Fruit fly (Drosophila melanogaster) whole organism, embryonic: Measurements from ENCODE around the gene Sec10.
A peak's percentile ranks its signal among the peaks of the same experiment; 100 is the strongest.

Experiments used
- Atf3 ChIP-seq: fragments of 200-800 bp; sonication (Bioruptor generic); optimal IDR thresholded peaks from 3 replicates; lab custom pipeline; 2016; ENCODE audit warnings: missing biosample characterization, missing genetic modification characterization
- BEAF-32 ChIP-seq: fragments of 200-800 bp; sonication (Bioruptor generic); optimal IDR thresholded peaks from 3 replicates; lab custom pipeline; 2017; ENCODE audit warnings: missing biosample characterization, missing genetic modification characterization, mild to moderate bottlenecking, moderate library complexity, missing genetic modification reagents
- CG10209 ChIP-seq: fragments of 200-800 bp; sonication (Bioruptor generic); optimal IDR thresholded peaks from 3 replicates; lab custom pipeline; 2017; ENCODE audit warnings: missing biosample characterization, mild to moderate bottlenecking, missing genetic modification characterization, missing genetic modification reagents
- CG10462 ChIP-seq: fragments of 200-800 bp; sonication (Bioruptor generic); optimal IDR thresholded peaks from 2 replicates; lab custom pipeline; 2016; ENCODE audit warnings: missing biosample characterization, missing genetic modification characterization
- CG10979 ChIP-seq: fragments of 200-800 bp; sonication (Bioruptor generic); optimal IDR thresholded peaks from 2 replicates; lab custom pipeline; 2018; ENCODE audit warnings: missing biosample characterization, mild to moderate bottlenecking, missing genetic modification characterization, moderate library complexity
- CG12236 ChIP-seq: fragments of 200-800 bp; sonication (Bioruptor generic); optimal IDR thresholded peaks from 2 replicates; lab custom pipeline; 2016; ENCODE audit warnings: missing biosample characterization, missing genetic modification characterization
- CG12299 ChIP-seq: fragments of 200-800 bp; sonication (Bioruptor generic); optimal IDR thresholded peaks from 2 replicates; lab custom pipeline; 2018; ENCODE audit warnings: missing biosample characterization, mild to moderate bottlenecking, missing genetic modification characterization
- CG2712 ChIP-seq: fragments of 200-800 bp; optimal IDR thresholded peaks from 3 replicates; lab custom pipeline; 2019; ENCODE audit warnings: missing biosample characterization, mild to moderate bottlenecking, missing genetic modification characterization, moderate library complexity
- CG30020 ChIP-seq: fragments of 200-800 bp; optimal IDR thresholded peaks from 2 replicates; lab custom pipeline; 2019; ENCODE audit warnings: missing biosample characterization, mild to moderate bottlenecking, missing genetic modification characterization, moderate library complexity
- CG34376 ChIP-seq: fragments of 200-800 bp; sonication (Bioruptor generic); optimal IDR thresholded peaks from 2 replicates; lab custom pipeline; 2018; ENCODE audit warnings: missing biosample characterization, mild to moderate bottlenecking, missing genetic modification characterization
- CG42726 ChIP-seq: fragments of 200-800 bp; sonication (Bioruptor generic); IDR thresholded peaks from 2 replicates; pipeline ENCODE4 v1.3.6; 2022; ENCODE audit warnings: missing biosample characterization, missing genetic modification characterization; ENCODE audit not compliant: partially characterized antibody
- CG43689 ChIP-seq: fragments of 200-800 bp; sonication (Bioruptor generic); IDR thresholded peaks from 2 replicates; pipeline ENCODE4 v1.3.6; 2022; ENCODE audit warnings: missing biosample characterization, missing genetic modification characterization
- CG4424 ChIP-seq: fragments of 200-800 bp; sonication (Bioruptor generic); optimal IDR thresholded peaks from 3 replicates; lab custom pipeline; 2016; ENCODE audit warnings: missing biosample characterization, missing genetic modification characterization
- CG7745 ChIP-seq: fragments of 200-800 bp; sonication (Bioruptor generic); optimal IDR thresholded peaks from 2 replicates; lab custom pipeline; 2018; ENCODE audit warnings: missing biosample characterization, mild to moderate bottlenecking, missing genetic modification characterization, moderate library complexity
- CG8765 ChIP-seq: fragments of 200-800 bp; sonication (Bioruptor generic); IDR thresholded peaks from 2 replicates; pipeline ENCODE4 v1.3.6; 2022; ENCODE audit warnings: missing biosample characterization, missing genetic modification characterization
- CG9215 ChIP-seq: fragments of 200-800 bp; sonication (Bioruptor generic); IDR thresholded peaks from 2 replicates; pipeline ENCODE4 v1.3.6; 2022; ENCODE audit warnings: missing biosample characterization, missing genetic modification characterization
- CHES-1-like ChIP-seq: fragments of 200-800 bp; sonication (Bioruptor generic); optimal IDR thresholded peaks from 2 replicates; lab custom pipeline; 2016; ENCODE audit warnings: missing biosample characterization, missing genetic modification characterization
- CTCF ChIP-seq: fragments of 200-800 bp; sonication (Bioruptor generic); optimal IDR thresholded peaks from 2 replicates; lab custom pipeline; 2017; ENCODE audit warnings: missing biosample characterization, mild to moderate bottlenecking, missing genetic modification characterization, moderate library complexity
- Chrac-16 ChIP-seq: fragments of 200-800 bp; sonication (Bioruptor generic); optimal IDR thresholded peaks from 3 replicates; lab custom pipeline; 2016; ENCODE audit warnings: missing biosample characterization, missing genetic modification characterization
- CkIIα-i1 ChIP-seq: fragments of 200-800 bp; sonication (Bioruptor generic); IDR thresholded peaks from 2 replicates; pipeline ENCODE4 v1.3.6; 2022; ENCODE audit warnings: missing biosample characterization, missing genetic modification characterization
- Fer2 ChIP-seq: fragments of 200-800 bp; sonication (Bioruptor generic); optimal IDR thresholded peaks from 2 replicates; lab custom pipeline; 2018; ENCODE audit warnings: missing biosample characterization, mild to moderate bottlenecking, missing genetic modification characterization, moderate library complexity
- HLH4C ChIP-seq: fragments of 200-800 bp; sonication (Bioruptor generic); IDR thresholded peaks from 3 replicates; pipeline ENCODE4 v1.3.6; 2022; ENCODE audit warnings: missing biosample characterization, missing genetic modification characterization; ENCODE audit not compliant: partially characterized antibody
- HLH54F ChIP-seq: fragments of 200-800 bp; sonication (Bioruptor generic); optimal IDR thresholded peaks from 3 replicates; lab custom pipeline; 2016; ENCODE audit warnings: missing biosample characterization, missing genetic modification characterization
- Hey ChIP-seq: fragments of 200-800 bp; sonication (Bioruptor generic); optimal IDR thresholded peaks from 3 replicates; lab custom pipeline; 2018; ENCODE audit warnings: missing biosample characterization, mild to moderate bottlenecking, missing genetic modification characterization
- Kr ChIP-seq: fragments of 200-800 bp; sonication (Bioruptor generic); optimal IDR thresholded peaks from 2 replicates; lab custom pipeline; 2017; ENCODE audit warnings: missing biosample characterization, mild to moderate bottlenecking, missing genetic modification characterization
- Myb ChIP-seq: fragments of 200-800 bp; sonication (Bioruptor generic); optimal IDR thresholded peaks from 2 replicates; lab custom pipeline; 2016; ENCODE audit warnings: missing biosample characterization, missing genetic modification characterization
- Oli ChIP-seq: fragments of 200-800 bp; sonication (Bioruptor generic); optimal IDR thresholded peaks from 2 replicates; lab custom pipeline; 2018; ENCODE audit warnings: missing biosample characterization, mild to moderate bottlenecking, missing genetic modification characterization, moderate library complexity
- Opbp ChIP-seq: fragments of 200-800 bp; sonication (Bioruptor generic); IDR thresholded peaks from 3 replicates; pipeline ENCODE4 v1.3.6; 2022; ENCODE audit warnings: missing biosample characterization, missing genetic modification characterization; ENCODE audit not compliant: partially characterized antibody
- Optix ChIP-seq: fragments of 200-800 bp; sonication (Bioruptor generic); IDR thresholded peaks from 3 replicates; pipeline ENCODE4 v1.3.6; 2022; ENCODE audit warnings: missing biosample characterization, missing genetic modification characterization
- Ravus ChIP-seq: fragments of 200-800 bp; sonication (Bioruptor generic); IDR thresholded peaks from 2 replicates; pipeline ENCODE4 v1.3.6; 2022; ENCODE audit warnings: missing biosample characterization, missing genetic modification characterization
- Six4 ChIP-seq: fragments of 200-800 bp; sonication (Bioruptor generic); optimal IDR thresholded peaks from 2 replicates; lab custom pipeline; 2016; ENCODE audit warnings: missing biosample characterization, missing genetic modification characterization
- Stat92E ChIP-seq, 3 experiments: fragments of >200 bp in 2 of 3; fragments of 200-800 bp in 1 of 3; sonication (Bioruptor generic) in 1 of 3; optimal IDR thresholded peaks; 2 replicates each; lab custom pipeline; 2017 to 2019; ENCODE audit warnings: missing biosample characterization in 3 of 3, missing genetic modification characterization in 3 of 3, mild to moderate bottlenecking in 1 of 3, moderate library complexity in 1 of 3
- Taf1 ChIP-seq: fragments of 200-800 bp; sonication (Bioruptor generic); IDR thresholded peaks from 2 replicates; pipeline ENCODE4 v1.3.6; 2022; ENCODE audit warnings: missing biosample characterization, missing genetic modification characterization
- btn ChIP-seq: fragments of 200-800 bp; sonication (Bioruptor generic); optimal IDR thresholded peaks from 2 replicates; lab custom pipeline; 2016; ENCODE audit warnings: missing biosample characterization, missing genetic modification characterization
- chinmo ChIP-seq: fragments of 200-800 bp; sonication (Bioruptor generic); IDR thresholded peaks from 4 replicates; pipeline ENCODE4 v1.3.6; 2022; ENCODE audit warnings: missing biosample characterization, missing genetic modification characterization; ENCODE audit not compliant: partially characterized antibody
- chm ChIP-seq: fragments of 200-800 bp; sonication (Bioruptor generic); IDR thresholded peaks from 2 replicates; pipeline ENCODE4 v1.3.6; 2022; ENCODE audit warnings: missing biosample characterization, missing genetic modification characterization
- chn ChIP-seq: fragments of 200-800 bp; sonication (Bioruptor generic); optimal IDR thresholded peaks from 2 replicates; lab custom pipeline; 2016; ENCODE audit warnings: missing biosample characterization, missing genetic modification characterization
- crc ChIP-seq: fragments of 200-800 bp; sonication (Bioruptor generic); optimal IDR thresholded peaks from 2 replicates; lab custom pipeline; 2016; ENCODE audit warnings: missing biosample characterization, missing genetic modification characterization
- croc ChIP-seq: fragments of 200-800 bp; sonication (Bioruptor generic); conservative IDR thresholded peaks from 3 replicates; pipeline ENCODE4 v1.3.6; 2022; ENCODE audit warnings: missing biosample characterization, missing genetic modification characterization
- danr ChIP-seq: fragments of 200-800 bp; sonication (Bioruptor generic); IDR thresholded peaks from 2 replicates; pipeline ENCODE4 v1.3.6; 2022; ENCODE audit warnings: missing biosample characterization, missing genetic modification characterization
- dmrt99B ChIP-seq: fragments of 200-800 bp; sonication (Bioruptor generic); optimal IDR thresholded peaks from 2 replicates; lab custom pipeline; 2018; ENCODE audit warnings: missing biosample characterization, mild to moderate bottlenecking, missing genetic modification characterization, moderate library complexity
- eve ChIP-seq, 2 experiments: fragments of >200 bp; optimal IDR thresholded peaks; 2 replicates each; lab custom pipeline; 2017; ENCODE audit warnings: missing biosample characterization in 2 of 2, missing genetic modification characterization in 2 of 2
- her ChIP-seq: fragments of 200-800 bp; sonication (Bioruptor generic); optimal IDR thresholded peaks from 2 replicates; lab custom pipeline; 2016; ENCODE audit warnings: missing biosample characterization, missing genetic modification characterization
- klu ChIP-seq: fragments of 200-800 bp; sonication (Bioruptor generic); IDR thresholded peaks from 2 replicates; pipeline ENCODE4 v1.3.6; 2022; ENCODE audit warnings: missing biosample characterization, missing genetic modification characterization
- maf-S ChIP-seq: fragments of 200-800 bp; sonication (Bioruptor generic); optimal IDR thresholded peaks from 2 replicates; lab custom pipeline; 2016; ENCODE audit warnings: missing biosample characterization, missing genetic modification characterization
- onecut ChIP-seq: fragments of 200-800 bp; sonication (Bioruptor generic); IDR thresholded peaks from 2 replicates; pipeline ENCODE4 v1.3.6; 2022; ENCODE audit warnings: missing biosample characterization, missing genetic modification characterization
- pnt ChIP-seq: fragments of 200-800 bp; sonication (Bioruptor generic); optimal IDR thresholded peaks from 3 replicates; lab custom pipeline; 2016; ENCODE audit warnings: missing biosample characterization, missing genetic modification characterization
- scrt ChIP-seq: fragments of 200-800 bp; sonication (Bioruptor generic); optimal IDR thresholded peaks from 2 replicates; lab custom pipeline; 2018; ENCODE audit warnings: missing biosample characterization, mild to moderate bottlenecking, missing genetic modification characterization, moderate library complexity
- wdn ChIP-seq: fragments of 200-800 bp; sonication (Bioruptor generic); IDR thresholded peaks from 2 replicates; pipeline ENCODE4 v1.3.6; 2022; ENCODE audit warnings: missing biosample characterization, missing genetic modification characterization
- yki ChIP-seq: fragments of >200 bp; optimal IDR thresholded peaks from 3 replicates; lab custom pipeline; 2018

Sec10 gene

dm6 chr3R:24151924-24152809 lies 17.5 kb downstream of the Sec10 start, which contains the start of the genes p38a and CG6178 (continued):
- TF ChIP-seq Chrac-16 (GFP tag; lab: Kevin White, UChicago) = peak; percentile 89
- peak; percentile 97 for TF ChIP-seq CG10979 (tag; lab: Kevin White, UChicago)
- peak; percentile 99 for TF ChIP-seq Oli (tag; lab: Kevin White, UChicago)
- TF ChIP-seq btn (GFP tag; lab: Kevin White, UChicago) = no peak
- peak; percentile 96 for TF ChIP-seq CG9215 (GFP tag; lab: Robert Waterston, UW)
- TF ChIP-seq CG4424 (GFP tag; lab: Kevin White, UChicago) = peak; percentile 94
- peak; percentile 88 for TF ChIP-seq Taf1
- peak; percentile 99 for TF ChIP-seq CG2712 (tag; lab: Kevin White, UChicago)
- peak; percentile 89; the same call in 3 of the 4 replicates for TF ChIP-seq chinmo (GFP tag; lab: Robert Waterston, UW)
- peak; percentile 96 for TF ChIP-seq croc (GFP tag; lab: Robert Waterston, UW)
- peak; percentile 97 for TF ChIP-seq Fer2 (tag; lab: Kevin White, UChicago)
- no peak for TF ChIP-seq crc (GFP tag; lab: Kevin White, UChicago)
- peak; percentile 26 for TF ChIP-seq Atf3 (GFP tag; lab: Kevin White, UChicago)
- no peak for TF ChIP-seq HLH4C (GFP tag; lab: Robert Waterston, UW)
- peak; percentile 99 for TF ChIP-seq dmrt99B (tag; lab: Kevin White, UChicago)
- peak; percentile 92 for TF ChIP-seq Ravus
- no peak for TF ChIP-seq CG42726
- peak; percentile 68 for TF ChIP-seq CG34376 (GFP tag; lab: Kevin White, UChicago)
- TF ChIP-seq CkIIα-i1 (GFP tag; lab: Robert Waterston, UW) = peak; percentile 87; the same call in 1 of the 2 replicates
- TF ChIP-seq eve (GFP tag; optimal IDR thresholded peaks at IDR 0.05; lab: Kevin White, UChicago) = no peak
- TF ChIP-seq CG12299 (tag; lab: Kevin White, UChicago) = peak; percentile 94
- TF ChIP-seq Six4 (GFP tag; lab: Kevin White, UChicago) = peak; percentile 84
- peak; percentile 53 for TF ChIP-seq Hey (tag; lab: Kevin White, UChicago)
- no peak for TF ChIP-seq CG12236 (GFP tag; lab: Kevin White, UChicago)
- peak; percentile 48 for TF ChIP-seq CTCF (GFP tag; lab: Kevin White, UChicago)
- no peak for TF ChIP-seq her (GFP tag; lab: Kevin White, UChicago)
- TF ChIP-seq CG8765 (GFP tag; lab: Robert Waterston, UW) = peak; percentile 78
- peak; percentile 90 for TF ChIP-seq Optix (GFP tag; lab: Robert Waterston, UW)
- TF ChIP-seq BEAF-32 (GFP tag; lab: Kevin White, UChicago) = peak; percentile 15
- peak; percentile 92 for TF ChIP-seq CG43689 (GFP tag; lab: Robert Waterston, UW)
- peak; percentile 15 for TF ChIP-seq CHES-1-like (GFP tag; lab: Kevin White, UChicago)
- TF ChIP-seq Opbp (GFP tag; lab: Robert Waterston, UW) = no peak
- TF ChIP-seq klu (GFP tag; lab: Robert Waterston, UW) = peak; percentile 96
- TF ChIP-seq Kr (GFP tag; lab: Kevin White, UChicago) = no peak
- TF ChIP-seq Myb = peak; percentile 33
- TF ChIP-seq chn (GFP tag; lab: Kevin White, UChicago) = peak; percentile 46
- peak; percentile 94 for TF ChIP-seq scrt
- peak; percentile 82 for TF ChIP-seq CG10462 (GFP tag; lab: Kevin White, UChicago)
- TF ChIP-seq CG30020 (tag; lab: Kevin White, UChicago) = peak; percentile 88
- TF ChIP-seq wdn (GFP tag; lab: Robert Waterston, UW) = peak; percentile 95
- TF ChIP-seq chm (GFP tag; lab: Robert Waterston, UW) = peak; percentile 65; the same call in 1 of the 2 replicates
- peak; percentile 98 for TF ChIP-seq CG10209 (GFP tag; lab: Kevin White, UChicago)
- no peak for TF ChIP-seq yki
- peak; percentile 1 for TF ChIP-seq maf-S (GFP tag; lab: Kevin White, UChicago)
- TF ChIP-seq Stat92E (GFP tag; optimal IDR thresholded peaks at IDR 0.05; lab: Kevin White, UChicago) = peak in 1 of 3 experiments; percentile 76
- TF ChIP-seq danr (GFP tag; lab: Robert Waterston, UW) = peak; percentile 94
- TF ChIP-seq CG7745 (tag; lab: Kevin White, UChicago) = peak; percentile 35
- peak; percentile 81 for TF ChIP-seq onecut (GFP tag; lab: Robert Waterston, UW)
- peak; percentile 68 for TF ChIP-seq HLH54F (GFP tag; lab: Kevin White, UChicago)
- peak; percentile 53 for TF ChIP-seq pnt (GFP tag; lab: Kevin White, UChicago)
